Worm (Caenorhabditis elegans): Measurements from ENCODE around the gene sri-2.

- TF ChIP-seq ama-1 (optimal IDR thresholded peaks at IDR 0.05): no peak
- no peak for TF ChIP-seq tbx-37 (GFP tag; conservative IDR thresholded peaks at IDR 0.05)
- TF ChIP-seq tra-4 (tag; optimal IDR thresholded peaks at IDR 0.05): no peak
- TF ChIP-seq tbx-11 (GFP tag; IDR thresholded peaks at IDR 0.05): no peak
- TF ChIP-seq flt-1 (GFP tag; IDR thresholded peaks at IDR 0.05): no peak
- no peak for TF ChIP-seq hmbx-1 (tag; optimal IDR thresholded peaks at IDR 0.05)
- no peak for TF ChIP-seq ceh-36 (tag; optimal IDR thresholded peaks at IDR 0.05)
- TF ChIP-seq F13C5.2 (tag; optimal IDR thresholded peaks at IDR 0.05): no peak
- no peak for TF ChIP-seq B0310.2 (tag; optimal IDR thresholded peaks at IDR 0.05)
- no peak for TF ChIP-seq scrt-1 (GFP tag; IDR thresholded peaks at IDR 0.05)
- TF ChIP-seq ceh-13 (GFP tag; optimal IDR thresholded peaks at IDR 0.05): no peak
- TF ChIP-seq hnd-1 (tag; optimal IDR thresholded peaks at IDR 0.05): no peak
- TF ChIP-seq sea-1 (GFP tag; conservative IDR thresholded peaks at IDR 0.05): no peak
Measured at ce11 chrV:15955497-15955896, 9.5 kb downstream of the sri-2 start, which contains the start of gene srh-186.

All from whole organism, early embryonic.